Fruit fly (Drosophila melanogaster): ENCODE data around the gene CG14073.

CG14073 gene

dm6 chr3L:18840370-18841007 is 20.0 kb upstream of the CG14073 start (continued):
- no peak for TF ChIP-seq schlank (tag; optimal IDR thresholded peaks at IDR 0.05)
- no peak for TF ChIP-seq CG4617 (GFP tag; optimal IDR thresholded peaks at IDR 0.05; ENCODE audit: borderline replicate concordance)
- TF ChIP-seq oc (tag; optimal IDR thresholded peaks at IDR 0.05): peak; percentile 66
- peak; percentile 32 for TF ChIP-seq Atf-2 (GFP tag; optimal IDR thresholded peaks at IDR 0.05)
- no peak for TF ChIP-seq lov (optimal IDR thresholded peaks at IDR 0.05)
- TF ChIP-seq lov (GFP tag; IDR thresholded peaks at IDR 0.05): no peak
- TF ChIP-seq CG12155 (GFP tag; optimal IDR thresholded peaks at IDR 0.05): no peak
- TF ChIP-seq CG16779 (GFP tag; IDR thresholded peaks at IDR 0.05): no peak
- TF ChIP-seq CG12236 (GFP tag; optimal IDR thresholded peaks at IDR 0.05): no peak
- TF ChIP-seq pzg (GFP tag; optimal IDR thresholded peaks at IDR 0.05): no peak
- peak; percentile 44 for TF ChIP-seq NK7.1 (GFP tag; optimal IDR thresholded peaks at IDR 0.05)
- no peak for TF ChIP-seq br (optimal IDR thresholded peaks at IDR 0.05)
- no peak for TF ChIP-seq CG5180 (GFP tag; optimal IDR thresholded peaks at IDR 0.05)
- peak; percentile 26 for TF ChIP-seq Hmr (GFP tag; optimal IDR thresholded peaks at IDR 0.05)
- no peak for TF ChIP-seq cad (GFP tag; optimal IDR thresholded peaks at IDR 0.05)
- no peak for TF ChIP-seq ab (GFP tag; optimal IDR thresholded peaks at IDR 0.05)
- no peak for TF ChIP-seq CG6689 (GFP tag; IDR thresholded peaks at IDR 0.05)
- TF ChIP-seq shn (GFP tag; optimal IDR thresholded peaks at IDR 0.05): no peak
- TF ChIP-seq luna (GFP tag; optimal IDR thresholded peaks at IDR 0.05): no peak
- no peak for TF ChIP-seq ap (GFP tag; IDR thresholded peaks at IDR 0.05)
- TF ChIP-seq tna (GFP tag; IDR thresholded peaks at IDR 0.05; ENCODE audit: partially characterized antibody): no peak
- no peak for TF ChIP-seq Tbp (GFP tag; optimal IDR thresholded peaks at IDR 0.05)
- no peak for TF ChIP-seq MESR4 (GFP tag; optimal IDR thresholded peaks at IDR 0.05)
- no peak for TF ChIP-seq ara (GFP tag; IDR thresholded peaks at IDR 0.05)
- no peak for TF ChIP-seq otp (GFP tag; IDR thresholded peaks at IDR 0.05)
- TF ChIP-seq Hey (tag; optimal IDR thresholded peaks at IDR 0.05): no peak
- no peak for TF ChIP-seq CG18011 (GFP tag; optimal IDR thresholded peaks at IDR 0.05)
- peak; percentile 20 for TF ChIP-seq CG6813 (GFP tag; optimal IDR thresholded peaks at IDR 0.05)
- no peak for TF ChIP-seq nerfin-2 (GFP tag; IDR thresholded peaks at IDR 0.05; ENCODE audit: partially characterized antibody)
- TF ChIP-seq Dad (GFP tag; optimal IDR thresholded peaks at IDR 0.05): peak; percentile 22
- no peak for TF ChIP-seq CG10565 (GFP tag; optimal IDR thresholded peaks at IDR 0.05)
- TF ChIP-seq Poxn (GFP tag; IDR thresholded peaks at IDR 0.05): no peak
- no peak for TF ChIP-seq BtbVII (GFP tag; optimal IDR thresholded peaks at IDR 0.05)
- no peak for TF ChIP-seq CkIIα-i1 (GFP tag; IDR thresholded peaks at IDR 0.05)
- no peak for TF ChIP-seq ERR (GFP tag; optimal IDR thresholded peaks at IDR 0.05)
- TF ChIP-seq CG7357 (GFP tag; IDR thresholded peaks at IDR 0.05): no peak
- TF ChIP-seq CG8359 (GFP tag; optimal IDR thresholded peaks at IDR 0.05; ENCODE audit: borderline replicate concordance): no peak
- no peak for TF ChIP-seq E2f2 (GFP tag; IDR thresholded peaks at IDR 0.05)
- no peak for TF ChIP-seq D19B (GFP tag; optimal IDR thresholded peaks at IDR 0.05)
- TF ChIP-seq CG4282 (GFP tag; optimal IDR thresholded peaks at IDR 0.05): no peak
- peak; percentile 88 for TF ChIP-seq zf30C (GFP tag; optimal IDR thresholded peaks at IDR 0.05)
- TF ChIP-seq Asciz (GFP tag; optimal IDR thresholded peaks at IDR 0.05): no peak
- TF ChIP-seq CG4854 (GFP tag; optimal IDR thresholded peaks at IDR 0.05): no peak
- no peak for TF ChIP-seq Nf-YC (tag; optimal IDR thresholded peaks at IDR 0.05)
- TF ChIP-seq Ets97D (GFP tag; optimal IDR thresholded peaks at IDR 0.05): no peak
- TF ChIP-seq CG31441 (GFP tag; IDR thresholded peaks at IDR 0.05): no peak
- peak; percentile 48 for TF ChIP-seq CG30403 (GFP tag; optimal IDR thresholded peaks at IDR 0.05)
- peak; percentile 55 for TF ChIP-seq CG2712 (tag; optimal IDR thresholded peaks at IDR 0.05)
- no peak for TF ChIP-seq CG9797 (GFP tag; optimal IDR thresholded peaks at IDR 0.05)
- TF ChIP-seq CG32767 (GFP tag; IDR thresholded peaks at IDR 0.05): no peak
- TF ChIP-seq Antp (GFP tag; optimal IDR thresholded peaks at IDR 0.05): peak; percentile 28
- TF ChIP-seq ind (GFP tag; optimal IDR thresholded peaks at IDR 0.05): no peak

Measured in whole organism, embryonic.